Fruit fly (Drosophila melanogaster) whole organism, embryonic: ENCODE results near the gene CG7135.

ENCODE experiments used
- Asciz ChIP-seq: fragments of 200-800 bp; sonication (Bioruptor generic); optimal IDR thresholded peaks from 2 replicates; lab custom pipeline; 2017; ENCODE audit warnings: missing biosample characterization, mild to moderate bottlenecking, missing genetic modification characterization, missing genetic modification reagents
- C15 ChIP-seq: fragments of 200-800 bp; sonication (Bioruptor generic); IDR thresholded peaks from 3 replicates; pipeline ENCODE4 v1.3.6; 2022; ENCODE audit warnings: missing biosample characterization, missing genetic modification characterization
- CG10267 ChIP-seq: fragments of 200-800 bp; sonication (Bioruptor generic); optimal IDR thresholded peaks from 2 replicates; lab custom pipeline; 2018; ENCODE audit warnings: missing biosample characterization, mild to moderate bottlenecking, missing genetic modification characterization, moderate library complexity
- CG10274 ChIP-seq: fragments of 200-800 bp; sonication (Bioruptor generic); optimal IDR thresholded peaks from 3 replicates; lab custom pipeline; 2017; ENCODE audit warnings: missing biosample characterization, mild to moderate bottlenecking, missing genetic modification characterization
- CG12769 ChIP-seq: fragments of 200-800 bp; sonication (Bioruptor generic); optimal IDR thresholded peaks from 2 replicates; lab custom pipeline; 2019; ENCODE audit warnings: missing biosample characterization, mild to moderate bottlenecking, missing genetic modification characterization, moderate library complexity
- CG14014 ChIP-seq: fragments of 200-800 bp; sonication (Bioruptor generic); IDR thresholded peaks from 2 replicates; pipeline ENCODE4 v1.3.6; 2022; ENCODE audit warnings: missing biosample characterization, missing genetic modification characterization
- CG15073 ChIP-seq: fragments of 200-800 bp; sonication (Bioruptor generic); optimal IDR thresholded peaks from 2 replicates; lab custom pipeline; 2016; ENCODE audit warnings: missing biosample characterization, missing genetic modification characterization
- CG15479 ChIP-seq: fragments of 200-800 bp; sonication (Bioruptor generic); optimal IDR thresholded peaks from 3 replicates; lab custom pipeline; 2019; ENCODE audit warnings: missing biosample characterization, mild to moderate bottlenecking, missing genetic modification characterization, moderate library complexity
- CG16815 ChIP-seq: fragments of 200-800 bp; sonication (Bioruptor generic); optimal IDR thresholded peaks from 3 replicates; lab custom pipeline; 2017; ENCODE audit warnings: missing biosample characterization, mild to moderate bottlenecking, missing genetic modification characterization
- CG17186 ChIP-seq: fragments of 200-800 bp; sonication (Bioruptor generic); optimal IDR thresholded peaks from 3 replicates; lab custom pipeline; 2017; ENCODE audit warnings: missing biosample characterization, missing genetic modification reagents, missing genetic modification characterization
- CG17328 ChIP-seq: fragments of 200-800 bp; sonication (Bioruptor generic); IDR thresholded peaks from 2 replicates; pipeline ENCODE4 v1.3.6; 2022; ENCODE audit warnings: missing biosample characterization, missing genetic modification characterization
- CG17829 ChIP-seq: fragments of 200-800 bp; optimal IDR thresholded peaks from 2 replicates; lab custom pipeline; 2019; ENCODE audit warnings: missing biosample characterization, mild to moderate bottlenecking, missing genetic modification characterization, moderate library complexity
- CG18476 ChIP-seq: fragments of 200-800 bp; sonication (Bioruptor generic); optimal IDR thresholded peaks from 2 replicates; lab custom pipeline; 2016; ENCODE audit warnings: missing biosample characterization, mild to moderate bottlenecking, missing genetic modification characterization
- CG2116 ChIP-seq: fragments of 200-800 bp; sonication (Bioruptor generic); optimal IDR thresholded peaks from 3 replicates; lab custom pipeline; 2018; ENCODE audit warnings: missing biosample characterization, mild to moderate bottlenecking, missing genetic modification characterization
- CG2129 ChIP-seq: fragments of 200-800 bp; sonication (Bioruptor generic); IDR thresholded peaks from 2 replicates; pipeline ENCODE4 v1.3.6; 2022; ENCODE audit warnings: missing biosample characterization, missing genetic modification characterization; ENCODE audit not compliant: partially characterized antibody
- CG3281 ChIP-seq: fragments of 200-800 bp; sonication (Bioruptor generic); optimal IDR thresholded peaks from 3 replicates; lab custom pipeline; 2017; ENCODE audit warnings: missing biosample characterization, mild to moderate bottlenecking, missing genetic modification characterization
- CG3726 ChIP-seq: fragments of 200-800 bp; sonication (Bioruptor generic); IDR thresholded peaks from 3 replicates; pipeline ENCODE4, ENCODE4 v1.3.6; 2022; ENCODE audit warnings: missing biosample characterization, missing genetic modification characterization
- CG43689 ChIP-seq: fragments of 200-800 bp; sonication (Bioruptor generic); IDR thresholded peaks from 2 replicates; pipeline ENCODE4 v1.3.6; 2022; ENCODE audit warnings: missing biosample characterization, missing genetic modification characterization
- CG4404 ChIP-seq: fragments of 200-800 bp; sonication (Bioruptor generic); IDR thresholded peaks from 2 replicates; pipeline ENCODE4 v1.3.6; 2022; ENCODE audit warnings: missing biosample characterization, missing genetic modification characterization
- CG8089 ChIP-seq: fragments of 200-800 bp; sonication (Bioruptor generic); optimal IDR thresholded peaks from 3 replicates; lab custom pipeline; 2016; ENCODE audit warnings: missing biosample characterization, missing genetic modification characterization
- CG8924 ChIP-seq: fragments of 200-800 bp; optimal IDR thresholded peaks from 3 replicates; lab custom pipeline; 2019; ENCODE audit warnings: missing biosample characterization, mild to moderate bottlenecking, missing genetic modification characterization, moderate library complexity
- Dll ChIP-seq: fragments of 200-800 bp; sonication (Bioruptor generic); IDR thresholded peaks from 4 replicates; pipeline ENCODE4 v1.3.6; 2022; ENCODE audit warnings: missing biosample characterization, missing genetic modification characterization; ENCODE audit not compliant: partially characterized antibody
- ERR ChIP-seq: fragments of 200-800 bp; sonication (Bioruptor generic); optimal IDR thresholded peaks from 2 replicates; lab custom pipeline; 2016; ENCODE audit warnings: missing biosample characterization, missing genetic modification characterization
- H15 ChIP-seq: fragments of 200-800 bp; sonication (Bioruptor generic); IDR thresholded peaks from 3 replicates; pipeline ENCODE4 v1.3.6; 2022; ENCODE audit warnings: missing biosample characterization, missing genetic modification characterization
- Hr3 ChIP-seq: fragments of 200-800 bp; sonication (Bioruptor generic); optimal IDR thresholded peaks from 3 replicates; lab custom pipeline; 2016; ENCODE audit warnings: missing biosample characterization, missing genetic modification characterization
- Myb ChIP-seq: fragments of 200-800 bp; sonication (Bioruptor generic); optimal IDR thresholded peaks from 2 replicates; lab custom pipeline; 2016; ENCODE audit warnings: missing biosample characterization, missing genetic modification characterization
- ab ChIP-seq: fragments of 200-800 bp; sonication (Bioruptor generic); optimal IDR thresholded peaks from 2 replicates; lab custom pipeline; 2016; ENCODE audit warnings: missing biosample characterization, missing genetic modification characterization
- ac ChIP-seq: fragments of 200-800 bp; sonication (Bioruptor generic); optimal IDR thresholded peaks from 3 replicates; lab custom pipeline; 2017; ENCODE audit warnings: missing biosample characterization, mild to moderate bottlenecking, missing genetic modification characterization
- amos ChIP-seq: fragments of 200-800 bp; sonication (Bioruptor generic); IDR thresholded peaks from 2 replicates; pipeline ENCODE4 v1.3.6; 2022; ENCODE audit warnings: missing biosample characterization, missing genetic modification characterization; ENCODE audit not compliant: partially characterized antibody
- aop ChIP-seq: fragments of 200-800 bp; sonication (Bioruptor generic); IDR thresholded peaks from 2 replicates; pipeline ENCODE4 v1.3.6; 2022; ENCODE audit warnings: missing biosample characterization, missing genetic modification characterization
- corto ChIP-seq: fragments of 200-800 bp; sonication (Bioruptor generic); optimal IDR thresholded peaks from 2 replicates; lab custom pipeline; 2016; ENCODE audit warnings: missing biosample characterization, mild to moderate bottlenecking, missing genetic modification characterization, moderate library complexity
- crol ChIP-seq: fragments of 200-800 bp; sonication (Bioruptor generic); IDR thresholded peaks from 2 replicates; pipeline ENCODE4 v1.3.6; 2022; ENCODE audit warnings: missing biosample characterization, missing genetic modification characterization
- crp ChIP-seq, 2 experiments: fragments of 200-800 bp; sonication (Bioruptor generic); optimal IDR thresholded peaks; 2 replicates in 1 of 2; 3 replicates in 1 of 2; lab custom pipeline; 2017; ENCODE audit warnings: missing biosample characterization in 2 of 2, missing genetic modification characterization in 2 of 2, mild to moderate bottlenecking in 1 of 2, moderate library complexity in 1 of 2
- fru ChIP-seq: fragments of >200 bp; optimal IDR thresholded peaks from 2 replicates; lab custom pipeline; 2017
- gcm ChIP-seq: fragments of 200-800 bp; sonication (Bioruptor generic); optimal IDR thresholded peaks from 2 replicates; lab custom pipeline; 2019; ENCODE audit warnings: missing biosample characterization, mild to moderate bottlenecking, missing genetic modification characterization, moderate library complexity
- gfzf ChIP-seq: fragments of 200-800 bp; sonication (Bioruptor generic); optimal IDR thresholded peaks from 2 replicates; lab custom pipeline; 2016; ENCODE audit warnings: missing biosample characterization, mild to moderate bottlenecking, missing genetic modification characterization, moderate library complexity
- her ChIP-seq: fragments of 200-800 bp; sonication (Bioruptor generic); optimal IDR thresholded peaks from 2 replicates; lab custom pipeline; 2016; ENCODE audit warnings: missing biosample characterization, missing genetic modification characterization
- kay ChIP-seq: fragments of 200-800 bp; sonication (Bioruptor generic); optimal IDR thresholded peaks from 2 replicates; lab custom pipeline; 2016; ENCODE audit warnings: missing biosample characterization, missing genetic modification characterization
- mirr ChIP-seq: fragments of 200-800 bp; sonication (Bioruptor generic); optimal IDR thresholded peaks from 3 replicates; lab custom pipeline; 2018; ENCODE audit warnings: missing biosample characterization, mild to moderate bottlenecking, missing genetic modification characterization
- mld ChIP-seq: fragments of 200-800 bp; sonication (Bioruptor generic); IDR thresholded peaks from 3 replicates; pipeline ENCODE4 v1.3.6; 2022; ENCODE audit warnings: missing biosample characterization, missing genetic modification characterization; ENCODE audit not compliant: partially characterized antibody
- nerfin-1 ChIP-seq: fragments of 200-800 bp; sonication (Bioruptor generic); optimal IDR thresholded peaks from 3 replicates; lab custom pipeline; 2019; ENCODE audit warnings: missing biosample characterization, mild to moderate bottlenecking, missing genetic modification characterization, moderate library complexity
- nmo ChIP-seq: fragments of 200-800 bp; sonication (Bioruptor generic); optimal IDR thresholded peaks from 2 replicates; lab custom pipeline; 2018; ENCODE audit warnings: missing biosample characterization, mild to moderate bottlenecking, missing genetic modification characterization, moderate library complexity
- oc ChIP-seq: fragments of 200-800 bp; sonication (Bioruptor generic); optimal IDR thresholded peaks from 2 replicates; lab custom pipeline; 2018; ENCODE audit warnings: missing biosample characterization, mild to moderate bottlenecking, missing genetic modification characterization, moderate library complexity
- onecut ChIP-seq: fragments of 200-800 bp; sonication (Bioruptor generic); IDR thresholded peaks from 2 replicates; pipeline ENCODE4 v1.3.6; 2022; ENCODE audit warnings: missing biosample characterization, missing genetic modification characterization
- pzg ChIP-seq: fragments of 200-800 bp; sonication (Bioruptor generic); optimal IDR thresholded peaks from 3 replicates; lab custom pipeline; 2018; ENCODE audit warnings: missing biosample characterization, mild to moderate bottlenecking, missing genetic modification characterization, moderate library complexity
- salm ChIP-seq: fragments of 200-800 bp; sonication (Bioruptor generic); optimal IDR thresholded peaks from 2 replicates; lab custom pipeline; 2018; ENCODE audit warnings: missing biosample characterization, mild to moderate bottlenecking, missing genetic modification characterization
- sc ChIP-seq, 3 experiments: fragments of >200 bp in 2 of 3; fragments of 200-800 bp in 1 of 3; sonication (Bioruptor generic) in 1 of 3; optimal IDR thresholded peaks; 2 replicates in 2 of 3; 3 replicates in 1 of 3; lab custom pipeline; 2017; ENCODE audit warnings: mild to moderate bottlenecking in 1 of 3, missing biosample characterization in 1 of 3, missing genetic modification characterization in 1 of 3, missing genetic modification reagents in 1 of 3
- sisA ChIP-seq: fragments of 200-800 bp; sonication (Bioruptor generic); IDR thresholded peaks from 2 replicates; pipeline ENCODE4 v1.3.6; 2022; ENCODE audit warnings: missing biosample characterization, missing genetic modification characterization
- stwl ChIP-seq: fragments of 200-800 bp; sonication (Bioruptor generic); optimal IDR thresholded peaks from 3 replicates; lab custom pipeline; 2018; ENCODE audit warnings: missing biosample characterization, mild to moderate bottlenecking, missing genetic modification characterization, moderate library complexity
- vfl ChIP-seq: fragments of 200-800 bp; sonication (Bioruptor generic); optimal IDR thresholded peaks from 2 replicates; lab custom pipeline; 2016; ENCODE audit warnings: missing biosample characterization, missing genetic modification characterization

The CG7135 gene

dm6 chrX:18085470-18085797 is 18.0 kb upstream of the CG7135 start, which contains the start of gene Ada3 (continued):
- TF ChIP-seq CG10274 (GFP tag; lab: Kevin White, UChicago) (peak; percentile 28), oc (tag; lab: Kevin White, UChicago) (no peak), CG16815 (GFP tag; lab: Kevin White, UChicago) (peak; percentile 66), CG18476 (GFP tag; lab: Kevin White, UChicago) (peak; percentile 77), gcm (GFP tag; lab: Kevin White, UChicago) (peak; percentile 30), CG15073 (GFP tag; lab: Kevin White, UChicago) (no peak), ac (GFP tag; lab: Kevin White, UChicago) (no peak), CG43689 (GFP tag; lab: Robert Waterston, UW) (no peak), stwl (peak; percentile 46), mld (no peak), aop (GFP tag; lab: Robert Waterston, UW) (no peak), nmo (GFP tag; lab: Kevin White, UChicago) (peak; percentile 84), nerfin-1 (tag; lab: Kevin White, UChicago) (peak; percentile 67), mirr (GFP tag; lab: Kevin White, UChicago) (peak; percentile 13), Hr3 (peak; percentile 79), ERR (GFP tag; lab: Kevin White, UChicago) (peak; percentile 64), CG2116 (peak; percentile 57), CG4404 (GFP tag; lab: Robert Waterston, UW) (peak; percentile 62), crp (GFP tag; optimal IDR thresholded peaks at IDR 0.05; lab: Kevin White, UChicago) (peak in 1 of 2 experiments; percentile 34), CG17829 (tag; lab: Kevin White, UChicago) (peak; percentile 65), CG17186 (GFP tag; lab: Kevin White, UChicago) (peak; percentile 90), vfl (GFP tag; lab: Kevin White, UChicago) (peak; percentile 65), CG3281 (GFP tag; lab: Kevin White, UChicago) (peak; percentile 81), CG14014 (GFP tag; lab: Robert Waterston, UW) (peak; percentile 69), CG8089 (GFP tag; lab: Kevin White, UChicago) (peak; percentile 39), pzg (GFP tag; lab: Kevin White, UChicago) (peak; percentile 65), CG8924 (tag; lab: Kevin White, UChicago) (peak; percentile 75), her (GFP tag; lab: Kevin White, UChicago) (no peak), CG12769 (tag; lab: Kevin White, UChicago) (peak; percentile 80), Myb (GFP tag; lab: Kevin White, UChicago) (peak; percentile 45), onecut (GFP tag; lab: Robert Waterston, UW) (peak; percentile 37; the same call in 1 of the 2 replicates), salm (tag; lab: Kevin White, UChicago) (peak; percentile 7), sisA (GFP tag; lab: Robert Waterston, UW) (peak; percentile 67), CG10267 (tag; lab: Kevin White, UChicago) (peak; percentile 93), corto (GFP tag; lab: Kevin White, UChicago) (no peak), fru (no peak), CG2129 (GFP tag; lab: Robert Waterston, UW) (no peak), kay (GFP tag; lab: Kevin White, UChicago) (peak; percentile 27), sc (optimal IDR thresholded peaks at IDR 0.05; lab: Kevin White, UChicago) (no peak), sc (GFP tag; optimal IDR thresholded peaks at IDR 0.05; lab: Kevin White, UChicago) (peak; percentile 28), gfzf (GFP tag; lab: Kevin White, UChicago) (peak; percentile 78), Asciz (GFP tag; lab: Kevin White, UChicago) (peak; percentile 27), crol (no peak), C15 (GFP tag; lab: Robert Waterston, UW) (peak; percentile 52; the same call in 1 of the 3 replicates), ab (GFP tag; lab: Kevin White, UChicago) (peak; percentile 22), Dll (0 out of 4 replicates have a peak, but pooled peaks have one; percentile 11), CG17328 (GFP tag; lab: Robert Waterston, UW) (peak; percentile 67), CG3726 (GFP tag; lab: Robert Waterston, UW) (no peak), amos (GFP tag; lab: Robert Waterston, UW) (peak; percentile 22; the same call in 1 of the 2 replicates), H15 (GFP tag; lab: Robert Waterston, UW) (peak; percentile 40; the same call in 1 of the 3 replicates), CG15479 (GFP tag; lab: Kevin White, UChicago) (no peak)
